Fruit fly (Drosophila melanogaster) whole organism, prepupa: ENCODE measurements around the gene CG15286.
A peak's percentile ranks its signal among the peaks of the same experiment; 100 is the strongest.

ENCODE experiments used
- Blimp-1 ChIP-seq: fragments of 200-800 bp; sonication (Bioruptor generic); optimal IDR thresholded peaks from 3 replicates; lab custom pipeline; 2017; ENCODE audit warnings: missing biosample characterization, missing genetic modification characterization, mild to moderate bottlenecking, moderate library complexity, missing genetic modification reagents
- CG10631 ChIP-seq: fragments of 200-800 bp; sonication (Bioruptor generic); optimal IDR thresholded peaks from 2 replicates; lab custom pipeline; 2016; ENCODE audit warnings: missing biosample characterization, missing genetic modification characterization
- CG11294 ChIP-seq: fragments of 200-800 bp; sonication (Bioruptor generic); IDR thresholded peaks from 2 replicates; pipeline ENCODE4 v1.3.6; 2022; ENCODE audit warnings: missing biosample characterization, missing genetic modification characterization
- CG11762 ChIP-seq: fragments of 200-800 bp; sonication (Bioruptor generic); optimal IDR thresholded peaks from 3 replicates; lab custom pipeline; 2016; ENCODE audit warnings: missing biosample characterization, missing genetic modification characterization; ENCODE audit not compliant: insufficient read depth
- CG16779 ChIP-seq: fragments of 200-800 bp; sonication (Bioruptor generic); optimal IDR thresholded peaks from 3 replicates; lab custom pipeline; 2017; ENCODE audit warnings: missing biosample characterization, mild to moderate bottlenecking, missing genetic modification characterization
- CG3032 ChIP-seq: fragments of 200-800 bp; optimal IDR thresholded peaks from 2 replicates; lab custom pipeline; 2019; ENCODE audit warnings: missing biosample characterization, mild to moderate bottlenecking, missing genetic modification characterization, moderate library complexity
- CG31627 ChIP-seq: fragments of 200-800 bp; sonication (Bioruptor generic); optimal IDR thresholded peaks from 3 replicates; lab custom pipeline; 2016; ENCODE audit warnings: missing biosample characterization, missing genetic modification characterization
- CG32006 ChIP-seq: fragments of 200-800 bp; sonication (Bioruptor generic); optimal IDR thresholded peaks from 3 replicates; lab custom pipeline; 2017; ENCODE audit warnings: missing biosample characterization, mild to moderate bottlenecking, missing genetic modification characterization
- CG3919 ChIP-seq: fragments of 200-800 bp; sonication (Bioruptor generic); optimal IDR thresholded peaks from 3 replicates; lab custom pipeline; 2016; ENCODE audit warnings: missing biosample characterization, missing genetic modification characterization
- CG4318 ChIP-seq: fragments of 200-800 bp; sonication (Bioruptor generic); optimal IDR thresholded peaks from 3 replicates; lab custom pipeline; 2017; ENCODE audit warnings: missing biosample characterization, mild to moderate bottlenecking, missing genetic modification characterization
- CG6163 ChIP-seq: fragments of 200-800 bp; sonication (Bioruptor generic); IDR thresholded peaks from 3 replicates; pipeline ENCODE4 v1.3.6; 2022; ENCODE audit warnings: missing biosample characterization, missing genetic modification characterization
- CG6276 ChIP-seq: fragments of 200-800 bp; sonication (Bioruptor generic); optimal IDR thresholded peaks from 2 replicates; lab custom pipeline; 2017; ENCODE audit warnings: missing biosample characterization, mild to moderate bottlenecking, missing genetic modification characterization
- CG6854 ChIP-seq: fragments of 200-800 bp; sonication (Bioruptor generic); optimal IDR thresholded peaks from 2 replicates; lab custom pipeline; 2017; ENCODE audit warnings: missing biosample characterization, mild to moderate bottlenecking, missing genetic modification characterization
- CG8119 ChIP-seq: fragments of 200-800 bp; sonication (Bioruptor generic); IDR thresholded peaks from 3 replicates; pipeline ENCODE4 v1.3.6; 2022; ENCODE audit warnings: missing biosample characterization, missing genetic modification characterization
- CG9139 ChIP-seq: fragments of 200-800 bp; sonication (Bioruptor generic); optimal IDR thresholded peaks from 3 replicates; lab custom pipeline; 2017; ENCODE audit warnings: missing biosample characterization, mild to moderate bottlenecking, missing genetic modification characterization
- Gug ChIP-seq: fragments of 200-800 bp; sonication (Bioruptor generic); IDR thresholded peaks from 2 replicates; pipeline ENCODE4 v1.3.6; 2022; ENCODE audit warnings: missing biosample characterization, missing genetic modification characterization
- Hr38 ChIP-seq: sonication (Bioruptor generic); optimal IDR thresholded peaks from 2 replicates; lab custom pipeline; 2016; ENCODE audit warnings: missing biosample characterization, missing genetic modification characterization
- Hr39 ChIP-seq: fragments of 200-800 bp; sonication (Bioruptor generic); optimal IDR thresholded peaks from 2 replicates; lab custom pipeline; 2016; ENCODE audit warnings: missing biosample characterization, missing genetic modification characterization
- Hr4 ChIP-seq: fragments of 200-800 bp; sonication (Bioruptor generic); optimal IDR thresholded peaks from 3 replicates; lab custom pipeline; 2016; ENCODE audit warnings: missing biosample characterization, missing genetic modification characterization
- Lpt ChIP-seq: fragments of 200-800 bp; sonication (Bioruptor generic); optimal IDR thresholded peaks from 3 replicates; lab custom pipeline; 2016; ENCODE audit warnings: missing biosample characterization, missing genetic modification characterization
- OdsH ChIP-seq: fragments of 200-800 bp; sonication (Bioruptor generic); optimal IDR thresholded peaks from 3 replicates; lab custom pipeline; 2016; ENCODE audit warnings: missing biosample characterization, missing genetic modification characterization
- Smox ChIP-seq: fragments of 200-800 bp; sonication (Bioruptor generic); optimal IDR thresholded peaks from 3 replicates; lab custom pipeline; 2016; ENCODE audit warnings: missing biosample characterization, missing genetic modification characterization
- Sox102F ChIP-seq: fragments of 200-800 bp; sonication (Bioruptor generic); optimal IDR thresholded peaks from 2 replicates; lab custom pipeline; 2016; ENCODE audit warnings: missing biosample characterization, mild to moderate bottlenecking, missing genetic modification characterization
- Sox14 ChIP-seq: fragments of 200-800 bp; sonication (Bioruptor generic); optimal IDR thresholded peaks from 3 replicates; lab custom pipeline; 2016; ENCODE audit warnings: missing biosample characterization, missing genetic modification characterization
- Sox15 ChIP-seq: fragments of 200-800 bp; sonication (Bioruptor generic); optimal IDR thresholded peaks from 3 replicates; lab custom pipeline; 2016; ENCODE audit warnings: missing biosample characterization, missing genetic modification characterization
- cyc ChIP-seq: fragments of 200-800 bp; sonication (Bioruptor generic); optimal IDR thresholded peaks from 3 replicates; lab custom pipeline; 2016; ENCODE audit warnings: missing biosample characterization, missing genetic modification characterization
- dac ChIP-seq: fragments of 200-800 bp; sonication (Bioruptor generic); optimal IDR thresholded peaks from 2 replicates; lab custom pipeline; 2017; ENCODE audit warnings: missing biosample characterization, mild to moderate bottlenecking, missing genetic modification characterization
- dsx ChIP-seq: fragments of 200-800 bp; optimal IDR thresholded peaks from 3 replicates; lab custom pipeline; 2019; ENCODE audit warnings: missing biosample characterization, mild to moderate bottlenecking, missing genetic modification characterization, moderate library complexity; ENCODE audit not compliant: poor library complexity, severe bottlenecking
- eg ChIP-seq: fragments of 200-800 bp; sonication (Bioruptor generic); IDR thresholded peaks from 3 replicates; pipeline ENCODE4 v1.3.6; 2022; ENCODE audit warnings: missing biosample characterization, missing genetic modification characterization
- fd59A ChIP-seq: fragments of 200-800 bp; sonication (Bioruptor generic); optimal IDR thresholded peaks from 2 replicates; lab custom pipeline; 2017; ENCODE audit warnings: missing biosample characterization, mild to moderate bottlenecking, missing genetic modification characterization, missing genetic modification reagents
- fkh ChIP-seq: fragments of 200-800 bp; sonication (Bioruptor generic); optimal IDR thresholded peaks from 3 replicates; lab custom pipeline; 2017; ENCODE audit warnings: missing biosample characterization, mild to moderate bottlenecking, missing genetic modification characterization, moderate library complexity
- lz ChIP-seq: fragments of 200-800 bp; sonication (Bioruptor generic); optimal IDR thresholded peaks from 3 replicates; lab custom pipeline; 2016; ENCODE audit warnings: missing biosample characterization, missing genetic modification characterization
- net ChIP-seq: fragments of 200-800 bp; sonication (Bioruptor generic); optimal IDR thresholded peaks from 3 replicates; lab custom pipeline; 2016; ENCODE audit warnings: missing biosample characterization, missing genetic modification characterization
- pdm3 ChIP-seq: fragments of 200-800 bp; sonication (Bioruptor generic); optimal IDR thresholded peaks from 3 replicates; lab custom pipeline; 2016; ENCODE audit warnings: missing biosample characterization, missing genetic modification characterization
- salr ChIP-seq, 2 experiments: fragments of 200-800 bp; sonication (Bioruptor generic); optimal IDR thresholded peaks; 3 replicates each; lab custom pipeline; 2016 to 2018; ENCODE audit warnings: missing biosample characterization in 2 of 2, missing genetic modification characterization in 2 of 2, mild to moderate bottlenecking in 1 of 2
- spab ChIP-seq: fragments of 200-800 bp; sonication (Bioruptor generic); optimal IDR thresholded peaks from 2 replicates; lab custom pipeline; 2017; ENCODE audit warnings: missing biosample characterization, mild to moderate bottlenecking, missing genetic modification characterization, missing genetic modification reagents
- ss ChIP-seq, 2 experiments: fragments of 200-800 bp; sonication (Bioruptor generic); optimal IDR thresholded peaks; 2 replicates in 1 of 2; 3 replicates in 1 of 2; lab custom pipeline; 2017 to 2018; ENCODE audit warnings: mild to moderate bottlenecking in 2 of 2, missing biosample characterization in 2 of 2, missing genetic modification characterization in 2 of 2, moderate library complexity in 1 of 2
- svp ChIP-seq: fragments of 200-800 bp; sonication (Bioruptor generic); peaks from one replicate; lab custom pipeline; 2016; ENCODE audit warnings: missing biosample characterization, missing genetic modification characterization
- vri ChIP-seq: fragments of 200-800 bp; sonication (Bioruptor generic); optimal IDR thresholded peaks from 3 replicates; lab custom pipeline; 2016; ENCODE audit warnings: missing biosample characterization, mild to moderate bottlenecking, missing genetic modification characterization

Gene CG15286

DNA sequence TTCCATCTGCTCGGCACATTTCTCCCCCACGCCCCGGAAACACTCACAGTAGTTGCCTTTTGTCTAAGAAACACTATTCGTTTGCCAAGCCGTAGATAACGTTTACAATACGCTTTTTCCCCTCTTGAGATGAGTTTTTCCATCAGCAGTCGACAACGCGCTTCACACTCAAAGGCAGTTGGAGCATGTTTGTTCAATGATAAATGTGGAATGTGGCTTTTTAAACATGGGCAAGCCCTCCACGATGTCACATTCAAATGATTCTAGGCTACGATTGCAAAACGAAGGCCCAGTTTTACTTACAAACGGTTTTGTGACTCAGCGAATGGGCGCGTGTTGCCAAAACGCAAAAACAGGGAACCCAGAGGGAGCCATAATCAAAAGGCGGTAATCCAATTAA is 35.6 kb upstream of the CG15286 start:
- TF ChIP-seq CG8119 (GFP tag; lab: Robert Waterston, UW) (no peak), fkh (GFP tag; lab: Kevin White, UChicago) (peak; percentile 27)

DNA sequence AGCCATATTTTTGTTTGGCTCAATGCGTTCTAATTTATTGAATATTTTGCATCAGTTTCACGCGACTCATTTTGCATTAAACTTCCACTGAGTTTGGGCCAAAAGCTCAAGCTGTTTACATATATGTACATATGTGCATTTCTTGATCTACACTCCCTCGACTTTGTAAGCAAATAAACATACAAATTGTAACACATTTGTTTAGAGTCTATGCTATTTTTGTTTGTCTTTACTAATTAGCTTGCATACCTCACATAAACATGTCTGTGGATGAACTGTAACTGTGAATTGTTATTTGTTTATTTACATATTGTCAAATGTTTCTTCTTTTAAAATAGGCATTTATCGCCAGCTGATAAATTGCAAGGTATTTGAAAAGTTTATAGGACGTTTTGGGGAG is 30.5 kb upstream of the CG15286 start:
- TF ChIP-seq CG11294 (no peak), fkh (GFP tag; lab: Kevin White, UChicago) (peak; percentile 12)

DNA sequence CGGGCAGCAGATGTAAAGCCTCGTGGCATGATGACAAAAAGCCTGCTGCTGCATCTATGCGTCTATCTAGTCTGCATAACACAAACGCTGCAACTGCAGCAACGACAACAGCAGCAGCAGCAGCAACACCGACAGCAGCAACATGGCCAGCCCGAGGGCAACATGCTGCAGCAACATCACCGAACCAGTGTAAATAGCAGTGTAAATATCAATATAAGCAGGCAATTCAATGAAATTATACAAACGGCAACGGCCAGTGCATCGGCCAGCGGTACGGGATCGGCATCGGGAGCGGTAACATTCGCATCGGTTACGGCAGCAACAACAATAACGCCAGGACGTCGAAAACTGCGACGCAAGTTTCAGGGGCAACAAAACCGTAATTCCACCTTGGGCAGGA is 29.8 kb upstream of the CG15286 start:
- no peak for TF ChIP-seq Sox102F (GFP tag; lab: Kevin White, UChicago)
- TF ChIP-seq CG3919 (GFP tag; lab: Kevin White, UChicago), result peak; percentile 5
- TF ChIP-seq Hr38 (GFP tag; lab: Kevin White, UChicago), result no peak
- peak; percentile 20 for TF ChIP-seq fkh (GFP tag; lab: Kevin White, UChicago)
- TF ChIP-seq, all 60 proteins: peak for 2

DNA sequence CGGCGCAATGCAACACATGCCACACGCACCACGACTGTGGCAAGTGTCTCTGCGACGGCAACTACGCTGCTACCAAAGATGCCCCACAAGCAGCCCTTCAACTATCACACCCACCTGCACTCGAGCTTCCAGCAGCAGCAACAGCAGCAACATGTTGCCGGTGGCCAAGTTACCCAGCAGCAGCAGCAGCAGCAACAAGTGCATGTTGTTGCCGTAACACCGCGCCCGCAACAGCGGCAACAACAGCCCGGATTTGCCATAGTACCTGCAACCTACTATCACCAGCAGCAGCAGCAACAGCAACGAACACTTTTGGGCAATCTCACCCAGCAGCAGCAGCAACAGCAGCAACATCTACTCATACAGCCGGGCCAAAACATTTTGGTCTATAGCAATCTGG is 29.4 kb upstream of the CG15286 start:
- no peak for TF ChIP-seq Hr39 (GFP tag; lab: Kevin White, UChicago)
- no peak for TF ChIP-seq CG3032 (tag; lab: Kevin White, UChicago)
- no peak for TF ChIP-seq svp
- TF ChIP-seq CG9139 (GFP tag; lab: Kevin White, UChicago), result no peak
- no peak for TF ChIP-seq fd59A (GFP tag; lab: Kevin White, UChicago)

- TF ChIP-seq cyc (GFP tag; lab: Kevin White, UChicago), result no peak
- no peak for TF ChIP-seq lz (GFP tag; lab: Kevin White, UChicago)
- no peak for TF ChIP-seq CG11762 (GFP tag; lab: Kevin White, UChicago)
- TF ChIP-seq CG6854, result no peak
- no peak for TF ChIP-seq Lpt (GFP tag; lab: Kevin White, UChicago)
- no peak for TF ChIP-seq eg (GFP tag; lab: Robert Waterston, UW)
- no peak for TF ChIP-seq dac (GFP tag; lab: Kevin White, UChicago)
- no peak for TF ChIP-seq pdm3 (GFP tag; lab: Kevin White, UChicago)
- TF ChIP-seq CG16779 (tag; lab: Kevin White, UChicago), result no peak
These were observed 21.3 kb upstream of the CG15286 start for dm6 chr2L:14316704-14317103.

dm6 chr2L:14317992-14318391 is 20.0 kb upstream of the CG15286 start:
- no peak for TF ChIP-seq CG9139 (GFP tag; lab: Kevin White, UChicago)
- no peak for TF ChIP-seq Hr4
- TF ChIP-seq fkh (GFP tag; lab: Kevin White, UChicago), result no peak
- no peak for TF ChIP-seq OdsH
- no peak for TF ChIP-seq vri (GFP tag; lab: Kevin White, UChicago)

DNA sequence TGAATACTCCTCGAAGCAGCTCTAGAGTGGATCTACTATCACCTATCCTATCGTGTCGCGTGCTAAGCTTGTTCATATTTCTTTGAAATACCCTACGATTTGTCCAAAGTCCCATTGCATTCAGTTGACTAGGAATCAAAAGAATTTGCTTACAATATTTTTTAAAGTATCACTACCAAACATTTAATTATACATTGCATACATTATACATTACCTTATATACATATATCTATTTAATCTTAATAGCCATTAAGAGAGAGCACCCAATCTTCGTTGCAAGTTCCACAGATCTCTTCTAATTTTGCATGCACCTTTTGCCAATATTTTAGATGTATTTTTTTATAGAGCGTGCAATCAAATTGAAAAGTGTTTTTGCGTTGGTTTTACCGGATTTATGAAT is 19.4 kb upstream of the CG15286 start:
- no peak for TF ChIP-seq CG31627 (GFP tag; lab: Kevin White, UChicago)
- peak; percentile 9 for TF ChIP-seq CG10631 (GFP tag; lab: Kevin White, UChicago)
- TF ChIP-seq CG32006 (GFP tag; lab: Kevin White, UChicago), result peak; percentile 87
- TF ChIP-seq Sox15 (GFP tag; lab: Kevin White, UChicago), result no peak
- TF ChIP-seq CG16779 (tag; lab: Kevin White, UChicago), result no peak
- no peak for TF ChIP-seq CG3919 (GFP tag; lab: Kevin White, UChicago)
- TF ChIP-seq spab (GFP tag; lab: Kevin White, UChicago), result no peak
- no peak for TF ChIP-seq net (GFP tag; lab: Kevin White, UChicago)
- TF ChIP-seq CG4318, result peak; percentile 75
- peak; percentile 42 for TF ChIP-seq Gug (GFP tag; lab: Robert Waterston, UW)
- TF ChIP-seq Lpt (GFP tag; lab: Kevin White, UChicago), result peak; percentile 73
- TF ChIP-seq CG6163 (GFP tag; lab: Robert Waterston, UW), result peak; percentile 43; the same call in 1 of the 3 replicates
- TF ChIP-seq Blimp-1 (GFP tag; lab: Kevin White, UChicago), result no peak
- TF ChIP-seq CG8119 (GFP tag; lab: Robert Waterston, UW), result peak; percentile 85
- TF ChIP-seq cyc (GFP tag; lab: Kevin White, UChicago), result no peak
- no peak for TF ChIP-seq CG11762 (GFP tag; lab: Kevin White, UChicago)
- no peak for TF ChIP-seq Sox14 (GFP tag; lab: Kevin White, UChicago)
- TF ChIP-seq CG6276 (GFP tag; lab: Kevin White, UChicago), result peak; percentile 72
- TF ChIP-seq lz (GFP tag; lab: Kevin White, UChicago), result no peak
- no peak for TF ChIP-seq vri (GFP tag; lab: Kevin White, UChicago)
- no peak for TF ChIP-seq Smox
- no peak for TF ChIP-seq ss (GFP tag; optimal IDR thresholded peaks at IDR 0.05; lab: Kevin White, UChicago)
- no peak for TF ChIP-seq dsx (GFP tag; lab: Kevin White, UChicago)
- peak; percentile 81 for TF ChIP-seq Hr4
- TF ChIP-seq salr (GFP tag; optimal IDR thresholded peaks at IDR 0.05; lab: Kevin White, UChicago), result peak in 1 of 2 experiments; percentile 40
